Worm (Caenorhabditis elegans): ENCODE results near the gene C34E10.9.

Gene C34E10.9

DNA sequence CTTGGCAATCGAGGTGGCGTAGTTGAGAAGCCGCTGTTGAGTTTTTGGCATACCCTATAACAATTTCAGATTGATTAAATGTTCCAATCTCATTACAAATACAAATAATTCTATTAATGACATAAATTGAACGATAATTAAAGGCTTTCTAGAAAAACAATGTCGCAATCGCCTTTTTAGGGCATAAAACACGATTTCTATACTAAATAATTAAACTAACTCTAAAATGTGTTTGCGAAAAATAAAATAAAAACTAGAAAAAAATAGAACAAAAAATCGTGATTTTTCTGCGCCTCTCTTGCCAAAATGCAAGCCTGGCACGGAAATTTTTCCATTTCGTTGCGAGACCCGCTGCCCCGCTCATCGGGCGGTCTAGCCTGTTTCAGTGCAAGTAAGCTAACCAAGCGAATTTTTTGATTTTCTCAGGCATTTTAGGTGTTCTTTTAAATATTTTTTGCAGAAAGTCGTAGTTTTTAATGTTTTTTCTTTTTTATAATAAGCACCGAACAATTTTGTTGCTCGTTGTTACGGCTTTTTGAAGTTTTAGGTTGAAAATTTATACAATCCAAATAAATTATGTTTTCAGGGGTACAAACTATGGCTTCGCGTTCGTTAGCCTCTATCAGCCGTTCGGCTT is 35.2 kb downstream of the C34E10.9 start, which contains the start of the genes C34E10.12, C34E10.10 and atp-2 (continued):
- TF ChIP-seq let-607 (tag; optimal IDR thresholded peaks at IDR 0.05): no peak
- peak; percentile 38 for TF ChIP-seq nhr-80 (tag; optimal IDR thresholded peaks at IDR 0.05)
- TF ChIP-seq Y67H2A.10 (GFP tag; conservative IDR thresholded peaks at IDR 0.05): 0 out of 2 replicates have a peak, but pooled peaks have one; percentile 39
- peak; percentile 56 for TF ChIP-seq dox-1 (GFP tag; IDR thresholded peaks at IDR 0.05)
- no peak for TF ChIP-seq mxl-1 (tag; optimal IDR thresholded peaks at IDR 0.05)
- TF ChIP-seq madf-10 (tag; optimal IDR thresholded peaks at IDR 0.05): peak; percentile 54
- no peak for TF ChIP-seq cebp-2 (GFP tag; IDR thresholded peaks at IDR 0.05)
- peak; percentile 61 for TF ChIP-seq tbp1 (GFP tag; optimal IDR thresholded peaks at IDR 0.05)
- no peak for TF ChIP-seq hrde-1 (tag; optimal IDR thresholded peaks at IDR 0.05; ENCODE audit: borderline replicate concordance)
- TF ChIP-seq nfya-1 (tag; optimal IDR thresholded peaks at IDR 0.05; ENCODE audit: borderline replicate concordance, insufficient read depth): no peak
- no peak for TF ChIP-seq ztf-3 (GFP tag; optimal IDR thresholded peaks at IDR 0.05)
- TF ChIP-seq pbrm-1 (GFP tag; IDR thresholded peaks at IDR 0.05): peak; percentile 50; the same call in 1 of the 2 replicates
- TF ChIP-seq cebp-1 (GFP tag; IDR thresholded peaks at IDR 0.05): no peak
- TF ChIP-seq cebp-1 (tag; optimal IDR thresholded peaks at IDR 0.05): peak; percentile 59

DNA sequence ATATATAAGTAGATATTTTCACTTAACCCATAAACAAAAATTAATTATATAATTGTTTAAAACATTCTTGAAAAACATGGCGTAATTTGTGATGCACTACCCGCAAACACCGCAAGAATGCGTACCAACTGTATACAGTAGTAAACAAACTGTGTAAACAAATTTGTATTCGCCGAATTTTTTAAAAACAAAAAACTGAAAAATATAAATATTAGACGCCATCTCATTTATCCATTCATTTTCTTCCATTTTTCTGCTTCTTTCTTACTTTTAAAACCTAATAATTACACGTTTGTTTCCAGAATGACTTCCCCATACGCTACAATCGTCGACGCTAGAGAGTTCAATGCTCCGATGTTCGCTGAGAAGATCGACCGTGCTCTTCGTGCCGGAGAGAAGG is 37.9 kb downstream of the C34E10.9 start, which contains the start of gene nex-1:
nex-1 (plus strand) TSS at position 301 of the 400 bp plus-strand sequence.
- TF ChIP-seq snpc-1.3 (tag; optimal IDR thresholded peaks at IDR 0.05; ENCODE audit: insufficient read depth): peak; percentile 13
- peak; percentile 68 for TF ChIP-seq lsl-1 (GFP tag; optimal IDR thresholded peaks at IDR 0.05)
- TF ChIP-seq F49E8.2 (tag; optimal IDR thresholded peaks at IDR 0.05; ENCODE audit: insufficient read depth): no peak
- peak; percentile 10 for TF ChIP-seq efl-1 (GFP tag; optimal IDR thresholded peaks at IDR 0.05)
- no peak for TF ChIP-seq chd-7 (tag; optimal IDR thresholded peaks at IDR 0.05)
- TF ChIP-seq madf-6 (GFP tag; IDR thresholded peaks at IDR 0.05): no peak
- TF ChIP-seq nhr-27 (tag; optimal IDR thresholded peaks at IDR 0.05): no peak
- TF ChIP-seq Y95B8A.8 (GFP tag; IDR thresholded peaks at IDR 0.05): no peak
- TF ChIP-seq Y53F4B.3 (GFP tag; IDR thresholded peaks at IDR 0.05): no peak

DNA sequence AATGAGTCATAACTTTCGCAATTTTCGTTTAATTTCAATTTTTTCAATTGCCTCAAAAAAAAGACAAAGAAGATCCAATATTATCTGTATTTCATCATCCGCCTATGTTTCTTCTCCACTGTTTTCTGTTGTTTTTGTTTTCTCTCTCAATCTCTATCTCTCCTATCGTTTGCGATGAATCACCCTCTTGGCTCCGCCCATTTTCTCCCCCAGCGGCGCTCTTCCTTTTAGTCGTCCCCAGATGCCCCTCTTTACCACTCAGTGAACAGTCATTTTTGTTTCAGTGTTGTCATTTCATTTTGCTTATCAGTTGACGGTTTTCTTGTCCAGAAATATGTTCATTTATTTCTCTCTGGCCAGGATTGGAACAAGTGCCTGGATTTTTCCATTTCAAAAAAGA is 38.3 kb downstream of the C34E10.9 start:
- TF ChIP-seq athp-1 (tag; optimal IDR thresholded peaks at IDR 0.05) (no peak), egrh-3 (GFP tag; IDR thresholded peaks at IDR 0.05) (no peak), F37B4.10 (GFP tag; IDR thresholded peaks at IDR 0.05) (no peak), nhr-27 (tag; optimal IDR thresholded peaks at IDR 0.05) (no peak), hmg-1.2 (GFP tag; IDR thresholded peaks at IDR 0.05) (no peak), F52B5.7 (tag; optimal IDR thresholded peaks at IDR 0.05) (no peak), zfh-2 (GFP tag; conservative IDR thresholded peaks at IDR 0.05) (no peak), sdz-38 (tag; optimal IDR thresholded peaks at IDR 0.05) (no peak), attf-5 (GFP tag; optimal IDR thresholded peaks at IDR 0.05) (peak; percentile 29), nhr-80 (tag; optimal IDR thresholded peaks at IDR 0.05) (peak; percentile 66), F49E8.2 (tag; optimal IDR thresholded peaks at IDR 0.05; ENCODE audit: insufficient read depth) (no peak), T07F8.4 (tag; optimal IDR thresholded peaks at IDR 0.05) (no peak), madf-6 (GFP tag; IDR thresholded peaks at IDR 0.05) (no peak), cebp-1 (GFP tag; IDR thresholded peaks at IDR 0.05) (peak; percentile 78), cebp-1 (tag; optimal IDR thresholded peaks at IDR 0.05) (peak; percentile 88), die-1 (tag; optimal IDR thresholded peaks at IDR 0.05) (no peak), sea-2 (GFP tag; IDR thresholded peaks at IDR 0.05) (no peak), fkh-3 (tag; optimal IDR thresholded peaks at IDR 0.05) (no peak), lir-1 (GFP tag; conservative IDR thresholded peaks at IDR 0.05) (no peak), let-526 (GFP tag; IDR thresholded peaks at IDR 0.05) (no peak), snpc-1.3 (tag; optimal IDR thresholded peaks at IDR 0.05; ENCODE audit: insufficient read depth) (no peak), cebp-2 (GFP tag; IDR thresholded peaks at IDR 0.05) (no peak), F55B11.4 (tag; optimal IDR thresholded peaks at IDR 0.05; ENCODE audit: borderline replicate concordance, insufficient read depth) (no peak), akir-1 (GFP tag; optimal IDR thresholded peaks at IDR 0.05) (no peak), ceh-79 (tag; optimal IDR thresholded peaks at IDR 0.05) (no peak)
